Worm (Caenorhabditis elegans): ENCODE measurements around the gene twk-14.

The twk-14 gene

DNA sequence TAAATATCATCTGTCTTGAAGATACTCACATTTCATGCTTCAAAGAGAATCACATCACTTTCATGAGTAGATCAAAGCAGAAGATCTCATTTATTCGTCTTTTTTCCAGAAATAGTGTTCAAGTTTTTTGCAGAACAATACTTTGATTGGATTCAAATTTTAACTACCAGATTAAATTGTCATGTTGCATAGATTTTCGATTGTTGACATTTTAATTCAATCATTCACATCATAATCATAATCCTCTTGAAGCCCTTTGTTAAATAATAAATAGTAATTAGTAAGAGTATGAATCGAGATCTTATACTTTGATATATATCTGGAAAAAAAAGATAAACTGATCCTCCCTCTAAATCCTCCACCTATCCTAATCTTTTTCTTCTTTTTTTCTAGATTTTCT lies 32.3 kb upstream of the twk-14 start:
- TF ChIP-seq lsy-2 (tag; optimal IDR thresholded peaks at IDR 0.05): no peak
- peak; percentile 70 for TF ChIP-seq pax-3 (tag; optimal IDR thresholded peaks at IDR 0.05)
- no peak for TF ChIP-seq nhr-76 (tag; optimal IDR thresholded peaks at IDR 0.05)
- TF ChIP-seq swsn-7 (tag; optimal IDR thresholded peaks at IDR 0.05): no peak
- TF ChIP-seq dsc-1 (tag; optimal IDR thresholded peaks at IDR 0.05): peak; percentile 51

- peak; percentile 48 for TF ChIP-seq lin-14 (GFP tag; optimal IDR thresholded peaks at IDR 0.05)
- TF ChIP-seq nhr-28 (tag; optimal IDR thresholded peaks at IDR 0.05): no peak
These were observed 25.9 kb upstream of the twk-14 start for ce11 chrV:12421360-12421759.

- no peak for TF ChIP-seq elt-3 (tag; optimal IDR thresholded peaks at IDR 0.05)
- no peak for TF ChIP-seq ceh-63 (GFP tag; optimal IDR thresholded peaks at IDR 0.05)
- no peak for TF ChIP-seq ces-1 (GFP tag; optimal IDR thresholded peaks at IDR 0.05)
These were observed 25.3 kb upstream of the twk-14 start, which contains the start of gene C54D10.4 for ce11 chrV:12420843-12421242. Gene C54D10.4 (minus strand): TSS chrV:12420943.

DNA sequence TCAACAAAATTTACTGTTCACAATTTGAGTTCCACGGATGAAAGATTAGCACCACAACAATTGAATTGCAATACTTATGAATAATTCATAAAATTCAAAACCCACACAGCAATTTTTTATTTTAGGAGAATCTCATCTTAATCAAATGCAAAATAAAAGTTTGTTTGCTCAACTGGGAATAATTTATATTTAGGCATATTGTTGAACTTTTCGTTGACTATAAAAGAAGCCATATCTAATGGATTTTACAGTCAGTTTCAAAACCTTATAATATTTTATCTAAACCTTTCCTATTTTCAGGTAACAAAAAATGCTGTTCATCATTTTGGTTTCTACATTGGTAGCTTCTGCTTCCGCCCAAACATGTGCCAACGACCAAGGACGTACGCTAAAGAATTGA lies 22.8 kb upstream of the twk-14 start, which contains the start of gene C54D10.3:
TSS of gene C54D10.3 (plus strand) at position 301 of the 400 bp plus-strand sequence.
- TF ChIP-seq grh-1 (GFP tag; IDR thresholded peaks at IDR 0.05) (no peak), lsy-2 (tag; optimal IDR thresholded peaks at IDR 0.05) (no peak), lin-35 (GFP tag; optimal IDR thresholded peaks at IDR 0.05) (no peak), ces-1 (GFP tag; optimal IDR thresholded peaks at IDR 0.05) (no peak), zip-4 (GFP tag; optimal IDR thresholded peaks at IDR 0.05) (no peak), fkh-4 (tag; optimal IDR thresholded peaks at IDR 0.05; ENCODE audit: borderline replicate concordance) (no peak), F16B12.6 (tag; optimal IDR thresholded peaks at IDR 0.05) (no peak), nhr-76 (tag; optimal IDR thresholded peaks at IDR 0.05) (no peak)

- no peak for TF ChIP-seq nhr-90 (tag; optimal IDR thresholded peaks at IDR 0.05; ENCODE audit: poor library complexity)
- TF ChIP-seq ztf-4 (tag; optimal IDR thresholded peaks at IDR 0.05): no peak
- TF ChIP-seq pqm-1 (tag; optimal IDR thresholded peaks at IDR 0.05): no peak
- no peak for TF ChIP-seq lsy-2 (tag; optimal IDR thresholded peaks at IDR 0.05)
- TF ChIP-seq nhr-47 (tag; optimal IDR thresholded peaks at IDR 0.05): no peak
- TF ChIP-seq blmp-1 (tag; optimal IDR thresholded peaks at IDR 0.05): no peak
- TF ChIP-seq lir-3 (tag; optimal IDR thresholded peaks at IDR 0.05; ENCODE audit: poor library complexity): no peak
- TF ChIP-seq tlp-1 (tag; optimal IDR thresholded peaks at IDR 0.05): no peak
- no peak for TF ChIP-seq jun-1 (tag; optimal IDR thresholded peaks at IDR 0.05)
- no peak for TF ChIP-seq fkh-4 (tag; optimal IDR thresholded peaks at IDR 0.05; ENCODE audit: borderline replicate concordance)
- no peak for TF ChIP-seq fkh-10 (GFP tag; optimal IDR thresholded peaks at IDR 0.05)
These were observed 21.8 kb upstream of the twk-14 start, which contains the start of gene cdr-3 for ce11 chrV:12417277-12417676. Gene cdr-3 (minus strand): TSS chrV:12417377.

DNA sequence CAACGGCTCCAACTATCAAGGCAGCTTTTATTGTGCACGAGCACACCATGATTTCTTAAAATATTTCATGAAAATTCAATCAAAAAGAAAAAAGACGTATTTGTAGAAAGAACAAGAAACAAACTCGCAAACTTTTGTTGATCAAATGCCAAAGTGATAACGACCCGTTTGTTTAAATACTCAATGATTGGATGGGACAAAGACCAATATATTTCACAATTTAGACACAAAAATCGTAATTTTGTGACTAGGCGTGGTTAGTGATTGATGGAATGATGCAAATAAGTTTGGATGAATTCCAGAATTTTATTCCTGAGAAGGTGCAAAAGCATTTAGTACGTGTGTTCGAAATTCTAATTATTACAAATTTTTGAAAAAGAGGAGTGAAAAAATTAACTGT lies 20.1 kb upstream of the twk-14 start, which contains the start of gene cdr-2:
TSS of gene cdr-2 (minus strand) at position 54 of the 400 bp plus-strand sequence.
- no peak for TF ChIP-seq lin-14 (GFP tag; optimal IDR thresholded peaks at IDR 0.05)
- no peak for TF ChIP-seq snpc-4 (tag; optimal IDR thresholded peaks at IDR 0.05)
- TF ChIP-seq fkh-8 (tag; optimal IDR thresholded peaks at IDR 0.05): no peak
- TF ChIP-seq ets-5 (GFP tag; IDR thresholded peaks at IDR 0.05): no peak
- TF ChIP-seq fos-1 (tag; optimal IDR thresholded peaks at IDR 0.05): no peak
- TF ChIP-seq efl-1 (optimal IDR thresholded peaks at IDR 0.05): no peak
- peak in 1 of 2 experiments; percentile 48 for TF ChIP-seq efl-1 (GFP tag; optimal IDR thresholded peaks at IDR 0.05 in 1 of 2)
- TF ChIP-seq hpl-2 (GFP tag; optimal IDR thresholded peaks at IDR 0.05): no peak
- peak; percentile 57 for TF ChIP-seq elt-2 (tag; optimal IDR thresholded peaks at IDR 0.05)
- no peak for TF ChIP-seq sptf-1 (tag; optimal IDR thresholded peaks at IDR 0.05)
- peak; percentile 14 for TF ChIP-seq nhr-20 (tag; optimal IDR thresholded peaks at IDR 0.05)
- no peak for TF ChIP-seq ceh-88 (GFP tag; IDR thresholded peaks at IDR 0.05)
- TF ChIP-seq tbx-2 (tag; optimal IDR thresholded peaks at IDR 0.05): no peak
